Worm (Caenorhabditis elegans) whole organism, late embryonic: Measurements from ENCODE around the gene K09F5.4.

Experiments
- C08G9.2 ChIP-seq: sonication (generic microtip); optimal IDR thresholded peaks from 2 replicates; lab custom pipeline; 2016; ENCODE audit warnings: mild to moderate bottlenecking, missing genetic modification characterization, moderate library complexity, missing compliant biosample characterization
- ceh-6 ChIP-seq: fragments of 200-800 bp; sonication (Bioruptor generic); optimal IDR thresholded peaks from 2 replicates; lab custom pipeline; 2018; ENCODE audit warnings: mild to moderate bottlenecking, missing genetic modification characterization, missing compliant biosample characterization
- ceh-9 ChIP-seq: sonication (generic microtip); optimal IDR thresholded peaks from 2 replicates; lab custom pipeline; 2016; ENCODE audit warnings: mild to moderate bottlenecking, missing genetic modification characterization, inconsistent platforms, missing compliant biosample characterization
- ets-4 ChIP-seq: sonication (generic microtip); optimal IDR thresholded peaks from 2 replicates; lab custom pipeline; 2016; ENCODE audit warnings: missing genetic modification characterization, missing compliant biosample characterization
- fkh-10 ChIP-seq: fragments of 150-350 bp; optimal IDR thresholded peaks from 2 replicates; lab custom pipeline; 2014; ENCODE audit warnings: missing biosample characterization, missing genetic modification reagents, missing genetic modification characterization
- lin-11 ChIP-seq: fragments of 200-800 bp; sonication (Bioruptor generic); optimal IDR thresholded peaks from 2 replicates; lab custom pipeline; 2018; ENCODE audit warnings: mild to moderate bottlenecking, missing genetic modification characterization, missing compliant biosample characterization
- pag-3 ChIP-seq: sonication (generic microtip); optimal IDR thresholded peaks from 2 replicates; lab custom pipeline; 2016; ENCODE audit warnings: missing compliant biosample characterization, missing genetic modification characterization, borderline replicate concordance
- pha-4 ChIP-seq: fragments of 150-350 bp; optimal IDR thresholded peaks from 2 replicates; lab custom pipeline; 2018; ENCODE audit warnings: missing biosample characterization, missing genetic modification reagents, missing genetic modification characterization
- unc-55 ChIP-seq: sonication (generic microtip); optimal IDR thresholded peaks from 2 replicates; lab custom pipeline; 2017; ENCODE audit warnings: missing biosample characterization, missing genetic modification reagents, missing genetic modification characterization

DNA sequence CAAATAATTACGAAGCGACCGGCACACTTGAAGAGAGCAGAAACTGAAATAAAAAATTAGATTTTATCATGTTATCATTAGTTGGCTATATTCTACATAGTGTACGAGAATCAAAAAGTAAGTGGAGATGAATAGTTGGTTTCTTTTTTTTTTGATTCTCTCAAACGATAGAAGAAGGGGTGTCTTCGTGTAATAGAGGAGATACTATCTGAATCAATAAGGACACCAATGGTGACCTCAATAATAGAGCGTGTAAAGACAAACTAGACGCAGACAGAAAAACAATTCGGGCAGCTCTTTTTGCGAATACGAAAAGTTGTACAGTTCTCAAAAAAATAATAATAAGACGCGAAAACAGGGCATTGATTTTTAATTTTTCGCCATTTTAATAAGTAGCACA, 48.0 kb downstream of the K09F5.4 start:
- TF ChIP-seq unc-55 (GFP tag; lab: Kevin White, UChicago) = no peak
- TF ChIP-seq fkh-10 (GFP tag; lab: Kevin White, UChicago) = no peak
- no peak for TF ChIP-seq ceh-9 (tag; lab: Kevin White, UChicago)
- TF ChIP-seq lin-11 (tag; lab: Kevin White, UChicago) = no peak
- no peak for TF ChIP-seq C08G9.2 (tag; lab: Kevin White, UChicago)
- no peak for TF ChIP-seq ets-4 (tag; lab: Kevin White, UChicago)
- no peak for TF ChIP-seq ceh-6 (GFP tag; lab: Kevin White, UChicago)
- TF ChIP-seq pag-3 (tag; lab: Kevin White, UChicago) = no peak
- TF ChIP-seq pha-4 (tag; lab: Kevin White, UChicago) = no peak
